Fruit fly (Drosophila melanogaster) whole organism, wandering third instar larva: ENCODE measurements around the gene FucTA.

Experiments used
- Abd-B ChIP-seq: fragments of >200 bp; optimal IDR thresholded peaks from 2 replicates; lab custom pipeline; 2017; ENCODE audit warnings: missing biosample characterization, missing genetic modification characterization
- CG32264 ChIP-seq: fragments of 200-800 bp; sonication (Bioruptor generic); optimal IDR thresholded peaks from 2 replicates; lab custom pipeline; 2016; ENCODE audit warnings: missing biosample characterization, missing genetic modification characterization
- CrebA ChIP-seq: fragments of 200-800 bp; sonication (Bioruptor generic); optimal IDR thresholded peaks from 2 replicates; lab custom pipeline; 2016; ENCODE audit warnings: missing biosample characterization, mild to moderate bottlenecking, missing genetic modification characterization, borderline replicate concordance
- Dif ChIP-seq: fragments of 200-275, 200-300 bp; sonication (Bioruptor generic); optimal IDR thresholded peaks from 2 replicates; lab custom pipeline; 2018; ENCODE audit warnings: missing biosample characterization, missing genetic modification characterization; ENCODE audit not compliant: partially characterized antibody
- Hr78 ChIP-seq: fragments of >200 bp; optimal IDR thresholded peaks from 2 replicates; lab custom pipeline; 2017; ENCODE audit warnings: missing biosample characterization, missing genetic modification characterization
- Hr83 ChIP-seq: fragments of 200-300 bp; sonication (Bioruptor generic); optimal IDR thresholded peaks from 2 replicates; lab custom pipeline; 2016; ENCODE audit warnings: missing biosample characterization, mild to moderate bottlenecking, missing genetic modification characterization, moderate library complexity; ENCODE audit not compliant: poor library complexity, severe bottlenecking
- Jra ChIP-seq: sonication (Bioruptor generic); optimal IDR thresholded peaks from 2 replicates; lab custom pipeline; 2016; ENCODE audit warnings: missing biosample characterization, missing genetic modification characterization
- Sp1 ChIP-seq: fragments of 200-800 bp; sonication (Bioruptor generic); optimal IDR thresholded peaks from 3 replicates; lab custom pipeline; 2019; ENCODE audit warnings: missing biosample characterization, mild to moderate bottlenecking, missing genetic modification characterization, moderate library complexity
- br ChIP-seq: fragments of 200-800 bp; sonication (Bioruptor generic); optimal IDR thresholded peaks from 2 replicates; lab custom pipeline; 2016; ENCODE audit warnings: missing biosample characterization, missing genetic modification characterization
- dl ChIP-seq, 2 experiments: fragments of 175-275, 200-275 bp in 1 of 2; fragments of 200-275 bp in 1 of 2; sonication (Bioruptor generic); optimal IDR thresholded peaks; lab custom pipeline; 2018; ENCODE audit warnings: mild to moderate bottlenecking in 2 of 2, missing biosample characterization in 2 of 2, missing genetic modification characterization in 2 of 2, moderate library complexity in 2 of 2; ENCODE audit not compliant: partially characterized antibody in 2 of 2, insufficient read depth in 1 of 2
- dsf ChIP-seq: sonication (Bioruptor generic); optimal IDR thresholded peaks from 2 replicates; lab custom pipeline; 2016; ENCODE audit warnings: missing biosample characterization, missing genetic modification characterization, borderline replicate concordance
- pan ChIP-seq: fragments of >200 bp; optimal IDR thresholded peaks from 2 replicates; lab custom pipeline; 2017
- usp ChIP-seq: fragments of >200 bp; optimal IDR thresholded peaks from 2 replicates; lab custom pipeline; 2017; ENCODE audit warnings: missing biosample characterization, missing genetic modification characterization

- no peak for TF ChIP-seq pan
- no peak for TF ChIP-seq usp (GFP tag; lab: Kevin White, UChicago)
- no peak for TF ChIP-seq Abd-B
- TF ChIP-seq CrebA (GFP tag; lab: Kevin White, UChicago): no peak
- no peak for TF ChIP-seq CG32264 (GFP tag; lab: Kevin White, UChicago)
- no peak for TF ChIP-seq dsf (GFP tag; lab: Kevin White, UChicago)
- no peak for TF ChIP-seq Dif (GFP tag; lab: Kevin White, UChicago)
- no peak for TF ChIP-seq Hr78
- no peak for TF ChIP-seq Sp1 (GFP tag; lab: Kevin White, UChicago)
- no peak for TF ChIP-seq br (GFP tag; lab: Kevin White, UChicago)
- no peak for TF ChIP-seq Hr83 (GFP tag; lab: Kevin White, UChicago)
- no peak for TF ChIP-seq Jra (GFP tag; lab: Kevin White, UChicago)
- no peak for TF ChIP-seq dl (GFP tag; optimal IDR thresholded peaks at IDR 0.05; lab: Kevin White, UChicago; ENCODE audit: insufficient read depth in 1 of 2, partially characterized antibody in 2 of 2)
Measured at dm6 chr3L:15162988-15163387, 16.1 kb downstream of the FucTA start.
